Worm (Caenorhabditis elegans) whole organism, mixed stage, embryonic: ENCODE measurements around the gene trpp-3.

Source experiments
- elt-3 ChIP-seq: fragments of 150-350 bp; optimal IDR thresholded peaks from 2 replicates; lab custom pipeline; 2014; ENCODE audit warnings: missing biosample characterization, missing genetic modification characterization
- lin-32 ChIP-seq: fragments of 200-800 bp; sonication (Bioruptor generic); optimal IDR thresholded peaks from 2 replicates; lab custom pipeline; 2018; ENCODE audit warnings: mild to moderate bottlenecking, missing genetic modification characterization, missing compliant biosample characterization
- lsy-2 ChIP-seq: fragments of 150-350 bp; optimal IDR thresholded peaks from 2 replicates; lab custom pipeline; 2014; ENCODE audit warnings: missing biosample characterization, missing genetic modification characterization
- mab-5 ChIP-seq: fragments of 150-350 bp; optimal IDR thresholded peaks from 2 replicates; lab custom pipeline; 2014; ENCODE audit warnings: missing biosample characterization, missing genetic modification characterization
- nhr-237 ChIP-seq: fragments of 150-350 bp; optimal IDR thresholded peaks from 2 replicates; lab custom pipeline; 2014; ENCODE audit warnings: missing biosample characterization, missing genetic modification characterization
- sptf-1 ChIP-seq: sonication (generic microtip); optimal IDR thresholded peaks from 2 replicates; lab custom pipeline; 2017; ENCODE audit warnings: mild to moderate bottlenecking, missing genetic modification characterization, moderate library complexity, missing compliant biosample characterization

- TF ChIP-seq sptf-1 (tag; lab: Kevin White, UChicago) (no peak), elt-3 (no peak), lin-32 (GFP tag; lab: Kevin White, UChicago) (no peak), mab-5 (tag; lab: Kevin White, UChicago) (no peak), lsy-2 (tag; lab: Kevin White, UChicago) (no peak), nhr-237 (no peak)
Measured at ce11 chrIII:9485373-9485772, 40.0 kb upstream of the trpp-3 start, which contains the start of gene bre-3.
